Worm (Caenorhabditis elegans) whole organism, mixed stage, embryonic: ENCODE measurements around the gene gta-1.

Experiments used
- M03D4.4 ChIP-seq: sonication (generic microtip); optimal IDR thresholded peaks from 2 replicates; lab custom pipeline; 2017; ENCODE audit warnings: mild to moderate bottlenecking, missing genetic modification characterization, missing compliant biosample characterization
- bed-3 ChIP-seq: fragments of 200-800 bp; sonication (Bioruptor generic); optimal IDR thresholded peaks from 3 replicates; lab custom pipeline; 2018; ENCODE audit warnings: mild to moderate bottlenecking, missing genetic modification characterization, moderate library complexity, missing compliant biosample characterization
- drap-1 ChIP-seq: fragments of 200-800 bp; sonication (Bioruptor generic); optimal IDR thresholded peaks from 3 replicates; lab custom pipeline; 2018; ENCODE audit warnings: mild to moderate bottlenecking, missing genetic modification characterization, missing compliant biosample characterization
- elt-3 ChIP-seq: fragments of 150-350 bp; optimal IDR thresholded peaks from 2 replicates; lab custom pipeline; 2014; ENCODE audit warnings: missing biosample characterization, missing genetic modification characterization
- hlh-1 ChIP-seq: fragments of 150-350 bp; optimal IDR thresholded peaks from 2 replicates; lab custom pipeline; 2014; ENCODE audit warnings: missing biosample characterization, missing genetic modification reagents, missing genetic modification characterization
- lin-13 ChIP-seq: fragments of 150-350 bp; optimal IDR thresholded peaks from 2 replicates; lab custom pipeline; 2014; ENCODE audit warnings: missing biosample characterization, missing genetic modification characterization
- mab-5 ChIP-seq: fragments of 150-350 bp; optimal IDR thresholded peaks from 2 replicates; lab custom pipeline; 2014; ENCODE audit warnings: missing biosample characterization, missing genetic modification characterization
- nhr-28 ChIP-seq: fragments of 150-350 bp; optimal IDR thresholded peaks from 2 replicates; lab custom pipeline; 2014; ENCODE audit warnings: missing biosample characterization, missing genetic modification characterization
- nhr-76 ChIP-seq: sonication (generic microtip); optimal IDR thresholded peaks from 2 replicates; lab custom pipeline; 2017; ENCODE audit warnings: missing biosample characterization, missing genetic modification characterization
- pha-4 ChIP-seq: fragments of 150-350 bp; optimal IDR thresholded peaks from 2 replicates; lab custom pipeline; 2018; ENCODE audit warnings: missing biosample characterization, missing genetic modification reagents, missing genetic modification characterization
- snpc-4 ChIP-seq: fragments of 150-350 bp; optimal IDR thresholded peaks from 2 replicates; lab custom pipeline; 2014; ENCODE audit warnings: missing biosample characterization, missing genetic modification characterization
- tbx-8 ChIP-seq: fragments of 200-800 bp; sonication (Bioruptor generic); optimal IDR thresholded peaks from 2 replicates; lab custom pipeline; 2018; ENCODE audit warnings: mild to moderate bottlenecking, missing genetic modification characterization, moderate library complexity, missing compliant biosample characterization
- unc-62 ChIP-seq: fragments of 150-350 bp; optimal IDR thresholded peaks from 2 replicates; lab custom pipeline; 2014; ENCODE audit warnings: missing biosample characterization, missing genetic modification reagents, missing genetic modification characterization
- ztf-11 ChIP-seq: fragments of 150-350 bp; optimal IDR thresholded peaks from 2 replicates; lab custom pipeline; 2014; ENCODE audit warnings: missing biosample characterization, missing genetic modification characterization

- TF ChIP-seq ztf-11 (tag; lab: Kevin White, UChicago) (no peak), nhr-76 (tag; lab: Kevin White, UChicago) (no peak), elt-3 (no peak), M03D4.4 (tag; lab: Kevin White, UChicago) (no peak), pha-4 (no peak), tbx-8 (no peak), nhr-28 (tag; lab: Kevin White, UChicago) (no peak), unc-62 (GFP tag; lab: Kevin White, UChicago) (no peak), hlh-1 (tag; lab: Kevin White, UChicago) (no peak), lin-13 (tag; lab: Kevin White, UChicago) (no peak), snpc-4 (tag; lab: Kevin White, UChicago) (no peak), bed-3 (no peak), mab-5 (tag; lab: Kevin White, UChicago) (no peak), drap-1 (GFP tag; lab: Kevin White, UChicago) (no peak)
Observed at ce11 chrIV:10164086-10164485, 16.4 kb upstream of the gta-1 start.
